Fruit fly (Drosophila melanogaster) whole organism, embryonic: ENCODE measurements around the gene CG9518.
A peak's percentile ranks its signal among the peaks of the same experiment; 100 is the strongest.

Source experiments
- CG11093 ChIP-seq: fragments of 200-800 bp; sonication (Bioruptor generic); IDR thresholded peaks from 3 replicates; pipeline ENCODE4 v1.3.6; 2022; ENCODE audit warnings: missing biosample characterization, missing genetic modification characterization
- CG11560 ChIP-seq: fragments of 200-800 bp; sonication (Bioruptor generic); IDR thresholded peaks from 3 replicates; pipeline ENCODE4 v1.3.6; 2022; ENCODE audit warnings: missing biosample characterization, missing genetic modification characterization
- CG12769 ChIP-seq: fragments of 200-800 bp; sonication (Bioruptor generic); optimal IDR thresholded peaks from 2 replicates; lab custom pipeline; 2019; ENCODE audit warnings: missing biosample characterization, mild to moderate bottlenecking, missing genetic modification characterization, moderate library complexity
- CG15269 ChIP-seq: fragments of 200-800 bp; sonication (Bioruptor generic); optimal IDR thresholded peaks from 2 replicates; lab custom pipeline; 2018; ENCODE audit warnings: missing biosample characterization, mild to moderate bottlenecking, missing genetic modification characterization, moderate library complexity
- CG1792 ChIP-seq: fragments of 200-800 bp; sonication (Bioruptor generic); optimal IDR thresholded peaks from 2 replicates; lab custom pipeline; 2016; ENCODE audit warnings: missing biosample characterization, missing genetic modification characterization
- CG2116 ChIP-seq: fragments of 200-800 bp; sonication (Bioruptor generic); optimal IDR thresholded peaks from 3 replicates; lab custom pipeline; 2018; ENCODE audit warnings: missing biosample characterization, mild to moderate bottlenecking, missing genetic modification characterization
- CG2120 ChIP-seq: fragments of 200-800 bp; sonication (Bioruptor generic); optimal IDR thresholded peaks from 3 replicates; lab custom pipeline; 2016; ENCODE audit warnings: missing biosample characterization, missing genetic modification characterization
- CG2129 ChIP-seq: fragments of 200-800 bp; sonication (Bioruptor generic); IDR thresholded peaks from 2 replicates; pipeline ENCODE4 v1.3.6; 2022; ENCODE audit warnings: missing biosample characterization, missing genetic modification characterization; ENCODE audit not compliant: partially characterized antibody
- CG2202 ChIP-seq: fragments of 200-800 bp; sonication (Bioruptor generic); optimal IDR thresholded peaks from 2 replicates; lab custom pipeline; 2018; ENCODE audit warnings: missing biosample characterization, mild to moderate bottlenecking, missing genetic modification characterization
- CG30431 ChIP-seq: fragments of 200-800 bp; sonication (Bioruptor generic); optimal IDR thresholded peaks from 2 replicates; lab custom pipeline; 2017; ENCODE audit warnings: missing biosample characterization, missing genetic modification characterization
- CG4424 ChIP-seq: fragments of 200-800 bp; sonication (Bioruptor generic); optimal IDR thresholded peaks from 3 replicates; lab custom pipeline; 2016; ENCODE audit warnings: missing biosample characterization, missing genetic modification characterization
- CG6272 ChIP-seq: fragments of 200-800 bp; sonication (Bioruptor generic); IDR thresholded peaks from 2 replicates; pipeline ENCODE4 v1.3.6; 2022; ENCODE audit warnings: missing biosample characterization, missing genetic modification characterization
- CG7839 ChIP-seq: fragments of 200-800 bp; sonication (Bioruptor generic); optimal IDR thresholded peaks from 3 replicates; lab custom pipeline; 2018; ENCODE audit warnings: missing biosample characterization, mild to moderate bottlenecking, missing genetic modification characterization, moderate library complexity
- CG8281 ChIP-seq: fragments of 200-800 bp; sonication (Bioruptor generic); optimal IDR thresholded peaks from 2 replicates; lab custom pipeline; 2018; ENCODE audit warnings: missing biosample characterization, mild to moderate bottlenecking, missing genetic modification characterization, moderate library complexity
- CkIIα-i1 ChIP-seq: fragments of 200-800 bp; sonication (Bioruptor generic); IDR thresholded peaks from 2 replicates; pipeline ENCODE4 v1.3.6; 2022; ENCODE audit warnings: missing biosample characterization, missing genetic modification characterization
- D19A ChIP-seq: fragments of 200-800 bp; optimal IDR thresholded peaks from 3 replicates; lab custom pipeline; 2019; ENCODE audit warnings: missing biosample characterization, mild to moderate bottlenecking, missing genetic modification characterization, moderate library complexity
- Dfd ChIP-seq, 2 experiments: fragments of >200 bp; optimal IDR thresholded peaks; 2 replicates each; lab custom pipeline; 2017; ENCODE audit warnings: missing biosample characterization in 2 of 2, missing genetic modification characterization in 2 of 2
- Dip2 ChIP-seq: fragments of 200-800 bp; sonication (Bioruptor generic); IDR thresholded peaks from 2 replicates; pipeline ENCODE4 v1.3.6; 2022; ENCODE audit warnings: missing biosample characterization, missing genetic modification characterization
- Doc3 ChIP-seq: fragments of 200-800 bp; sonication (Bioruptor generic); IDR thresholded peaks from 3 replicates; pipeline ENCODE4 v1.3.6; 2022; ENCODE audit warnings: missing biosample characterization, missing genetic modification characterization; ENCODE audit not compliant: partially characterized antibody
- Dp ChIP-seq: fragments of 200-800 bp; sonication (Bioruptor generic); optimal IDR thresholded peaks from 2 replicates; lab custom pipeline; 2018; ENCODE audit warnings: missing biosample characterization, mild to moderate bottlenecking, missing genetic modification characterization, moderate library complexity
- E2f2 ChIP-seq: fragments of 200-800 bp; sonication (Bioruptor generic); IDR thresholded peaks from 2 replicates; pipeline ENCODE4 v1.3.6; 2022; ENCODE audit warnings: missing biosample characterization, missing genetic modification characterization
- Mes4 ChIP-seq: fragments of 200-800 bp; sonication (Bioruptor generic); optimal IDR thresholded peaks from 2 replicates; lab custom pipeline; 2016; ENCODE audit warnings: missing biosample characterization, missing genetic modification characterization
- Opbp ChIP-seq: fragments of 200-800 bp; sonication (Bioruptor generic); IDR thresholded peaks from 3 replicates; pipeline ENCODE4 v1.3.6; 2022; ENCODE audit warnings: missing biosample characterization, missing genetic modification characterization; ENCODE audit not compliant: partially characterized antibody
- Tbp ChIP-seq: fragments of >200 bp; optimal IDR thresholded peaks from 2 replicates; lab custom pipeline; 2018; ENCODE audit warnings: missing biosample characterization, missing genetic modification characterization
- bab2 ChIP-seq: fragments of 200-800 bp; sonication (Bioruptor generic); optimal IDR thresholded peaks from 2 replicates; lab custom pipeline; 2016; ENCODE audit warnings: missing biosample characterization, missing genetic modification characterization
- bsh ChIP-seq, 2 experiments: fragments of 200-800 bp; sonication (Bioruptor generic); optimal IDR thresholded peaks; 2 replicates each; lab custom pipeline; 2017 to 2018; ENCODE audit warnings: mild to moderate bottlenecking in 2 of 2, missing biosample characterization in 2 of 2, missing genetic modification characterization in 2 of 2, moderate library complexity in 1 of 2
- chif ChIP-seq, 2 experiments: fragments of 200-800 bp; sonication (Bioruptor generic); optimal IDR thresholded peaks; 3 replicates each; lab custom pipeline; 2016; ENCODE audit warnings: missing biosample characterization in 2 of 2, missing genetic modification characterization in 2 of 2
- chinmo ChIP-seq: fragments of 200-800 bp; sonication (Bioruptor generic); IDR thresholded peaks from 4 replicates; pipeline ENCODE4 v1.3.6; 2022; ENCODE audit warnings: missing biosample characterization, missing genetic modification characterization; ENCODE audit not compliant: partially characterized antibody
- croc ChIP-seq: fragments of 200-800 bp; sonication (Bioruptor generic); conservative IDR thresholded peaks from 3 replicates; pipeline ENCODE4 v1.3.6; 2022; ENCODE audit warnings: missing biosample characterization, missing genetic modification characterization
- ewg ChIP-seq: fragments of 200-800 bp; sonication (Bioruptor generic); optimal IDR thresholded peaks from 3 replicates; lab custom pipeline; 2017; ENCODE audit warnings: mild to moderate bottlenecking, missing biosample characterization, missing genetic modification reagents, missing genetic modification characterization
- fd102C ChIP-seq: fragments of 200-800 bp; sonication (Bioruptor generic); optimal IDR thresholded peaks from 2 replicates; lab custom pipeline; 2018; ENCODE audit warnings: missing biosample characterization, mild to moderate bottlenecking, missing genetic modification characterization, moderate library complexity
- fd3F ChIP-seq: fragments of 200-800 bp; sonication (Bioruptor generic); optimal IDR thresholded peaks from 2 replicates; lab custom pipeline; 2018; ENCODE audit warnings: missing biosample characterization, mild to moderate bottlenecking, missing genetic modification characterization, moderate library complexity
- gem ChIP-seq: fragments of 200-800 bp; sonication (Bioruptor generic); optimal IDR thresholded peaks from 2 replicates; lab custom pipeline; 2019; ENCODE audit warnings: missing biosample characterization, mild to moderate bottlenecking, missing genetic modification characterization, moderate library complexity
- grn ChIP-seq: fragments of 200-800 bp; sonication (Bioruptor generic); optimal IDR thresholded peaks from 3 replicates; lab custom pipeline; 2017; ENCODE audit warnings: missing biosample characterization, missing genetic modification characterization
- ham ChIP-seq: fragments of 200-800 bp; sonication (Bioruptor generic); IDR thresholded peaks from 2 replicates; pipeline ENCODE4 v1.3.6; 2022; ENCODE audit warnings: missing biosample characterization, missing genetic modification characterization
- kah ChIP-seq: fragments of 200-800 bp; sonication (Bioruptor generic); optimal IDR thresholded peaks from 2 replicates; lab custom pipeline; 2018; ENCODE audit warnings: missing biosample characterization, mild to moderate bottlenecking, missing genetic modification characterization
- lbe ChIP-seq: fragments of 200-800 bp; sonication (Bioruptor generic); optimal IDR thresholded peaks from 2 replicates; lab custom pipeline; 2016; ENCODE audit warnings: missing biosample characterization, mild to moderate bottlenecking, missing genetic modification characterization
- mirr ChIP-seq: fragments of 200-800 bp; sonication (Bioruptor generic); optimal IDR thresholded peaks from 3 replicates; lab custom pipeline; 2018; ENCODE audit warnings: missing biosample characterization, mild to moderate bottlenecking, missing genetic modification characterization
- nom ChIP-seq: fragments of 200-800 bp; sonication (Bioruptor generic); optimal IDR thresholded peaks from 2 replicates; lab custom pipeline; 2017; ENCODE audit warnings: missing biosample characterization, missing genetic modification characterization, mild to moderate bottlenecking, moderate library complexity, missing genetic modification reagents
- phol ChIP-seq: fragments of 200-800 bp; sonication (Bioruptor generic); optimal IDR thresholded peaks from 3 replicates; lab custom pipeline; 2018; ENCODE audit warnings: missing biosample characterization, mild to moderate bottlenecking, missing genetic modification characterization, moderate library complexity
- pita ChIP-seq: fragments of 200-800 bp; sonication (Bioruptor generic); optimal IDR thresholded peaks from 2 replicates; lab custom pipeline; 2017; ENCODE audit warnings: missing biosample characterization, mild to moderate bottlenecking, missing genetic modification characterization
- row ChIP-seq: fragments of 200-800 bp; sonication (Bioruptor generic); IDR thresholded peaks from 3 replicates; pipeline ENCODE4 v1.3.6; 2022; ENCODE audit warnings: missing biosample characterization, missing genetic modification characterization
- sisA ChIP-seq: fragments of 200-800 bp; sonication (Bioruptor generic); IDR thresholded peaks from 2 replicates; pipeline ENCODE4 v1.3.6; 2022; ENCODE audit warnings: missing biosample characterization, missing genetic modification characterization
- stwl ChIP-seq: fragments of 200-800 bp; sonication (Bioruptor generic); optimal IDR thresholded peaks from 3 replicates; lab custom pipeline; 2018; ENCODE audit warnings: missing biosample characterization, mild to moderate bottlenecking, missing genetic modification characterization, moderate library complexity
- zf30C ChIP-seq: fragments of 200-800 bp; sonication (Bioruptor generic); optimal IDR thresholded peaks from 3 replicates; lab custom pipeline; 2018; ENCODE audit warnings: missing biosample characterization, mild to moderate bottlenecking, missing genetic modification characterization

Gene CG9518

DNA sequence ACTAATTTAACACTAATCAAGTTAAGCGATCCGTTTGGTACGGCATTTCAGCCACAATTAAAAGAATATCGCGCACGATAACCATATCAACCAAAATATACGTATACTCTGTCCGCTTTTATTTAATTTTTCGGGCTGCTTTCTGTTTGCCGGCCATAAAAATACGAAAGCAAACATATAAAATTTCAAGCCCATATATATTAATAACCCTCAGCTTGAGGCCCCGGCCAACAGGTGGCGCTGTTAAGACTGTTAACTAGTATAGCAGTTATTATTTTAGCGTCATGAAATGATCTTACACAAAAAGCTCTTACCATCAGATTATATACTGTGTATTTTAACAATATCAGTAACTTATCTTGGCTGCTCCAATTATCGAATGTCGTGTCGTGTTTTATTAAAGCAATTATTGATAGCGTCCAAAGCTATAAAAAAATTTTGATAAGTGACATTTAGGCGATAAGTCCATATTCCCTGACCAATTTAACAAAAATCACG, 47.8 kb upstream of the CG9518 start, which contains the start of gene Eo (continued):
- TF ChIP-seq Doc3 (GFP tag; lab: Robert Waterston, UW) (no peak), CG11560 (tag; lab: Robert Waterston, UW) (no peak), stwl (peak; percentile 21), grn (GFP tag; lab: Kevin White, UChicago) (peak; percentile 53), fd102C (no peak), zf30C (no peak), CG12769 (no peak), fd3F (GFP tag; lab: Kevin White, UChicago) (no peak), nom (GFP tag; lab: Kevin White, UChicago) (no peak), ham (GFP tag; lab: Robert Waterston, UW) (no peak), pita (GFP tag; lab: Kevin White, UChicago) (peak; percentile 23), CG2202 (tag; lab: Kevin White, UChicago) (no peak), chif (GFP tag; optimal IDR thresholded peaks at IDR 0.05; lab: Kevin White, UChicago) (no peak), phol (tag; lab: Kevin White, UChicago) (peak; percentile 1), row (GFP tag; lab: Robert Waterston, UW) (no peak), CG30431 (GFP tag; lab: Kevin White, UChicago) (no peak), CG2116 (no peak), bsh (GFP tag; optimal IDR thresholded peaks at IDR 0.05; lab: Kevin White, UChicago) (peak in 1 of 2 experiments; percentile 6), lbe (no peak), bab2 (GFP tag; lab: Kevin White, UChicago) (no peak), CG15269 (tag; lab: Kevin White, UChicago) (peak; percentile 20), CG2129 (GFP tag; lab: Robert Waterston, UW) (no peak), ewg (GFP tag; lab: Kevin White, UChicago) (no peak), D19A (tag; lab: Kevin White, UChicago) (peak; percentile 3), CG8281 (tag; lab: Kevin White, UChicago) (no peak), chinmo (GFP tag; lab: Robert Waterston, UW) (0 out of 4 replicates have a peak, but pooled peaks have one; percentile 11), kah (GFP tag; lab: Kevin White, UChicago) (no peak), Dfd (GFP tag; optimal IDR thresholded peaks at IDR 0.05; lab: Kevin White, UChicago) (no peak), Mes4 (GFP tag; lab: Kevin White, UChicago) (no peak), CG2120 (GFP tag; lab: Kevin White, UChicago) (no peak), sisA (GFP tag; lab: Robert Waterston, UW) (no peak), CG4424 (GFP tag; lab: Kevin White, UChicago) (no peak), Opbp (no peak), CG1792 (GFP tag; lab: Kevin White, UChicago) (no peak), Tbp (GFP tag; lab: Kevin White, UChicago) (no peak), CG6272 (GFP tag; lab: Robert Waterston, UW) (no peak)

DNA sequence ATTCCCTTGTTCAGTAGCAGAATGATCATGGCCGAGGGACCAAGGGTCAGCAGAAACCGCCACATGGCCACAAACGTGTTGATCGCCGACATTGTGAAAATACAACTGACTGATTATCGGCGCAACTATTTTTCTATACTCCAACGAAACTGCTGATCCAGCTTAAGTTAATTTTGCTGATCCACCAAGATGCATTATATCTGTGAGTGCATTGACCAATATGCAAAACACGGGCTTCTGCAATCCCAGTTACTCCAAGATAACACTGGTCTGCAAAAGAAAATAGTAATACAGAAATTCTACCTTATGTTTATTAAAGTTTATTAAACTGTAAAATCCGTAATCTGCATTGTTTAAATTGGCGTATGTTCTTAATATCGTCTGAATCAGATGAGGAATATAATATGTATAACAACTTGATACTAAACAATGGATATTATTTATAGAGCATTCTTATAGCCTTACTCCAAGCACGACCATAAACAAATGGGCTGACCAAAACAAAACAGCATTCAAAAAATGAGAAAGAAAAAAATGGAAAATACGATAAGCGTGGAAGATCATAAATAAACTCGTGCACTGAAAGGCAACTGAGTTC, 42.8 kb upstream of the CG9518 start, which contains the start of gene CG12398:
Gene CG12398, minus strand, starts transcription at position 107 of the 598 bp plus-strand sequence.
- no peak for TF ChIP-seq pita (GFP tag; lab: Kevin White, UChicago)
- TF ChIP-seq gem (tag; lab: Kevin White, UChicago), result no peak
- no peak for TF ChIP-seq CG7839 (tag; lab: Kevin White, UChicago)
- TF ChIP-seq croc, result no peak
- no peak for TF ChIP-seq CkIIα-i1
- TF ChIP-seq mirr (GFP tag; lab: Kevin White, UChicago), result no peak
- no peak for TF ChIP-seq Dip2 (GFP tag; lab: Robert Waterston, UW)
- TF ChIP-seq zf30C, result no peak
- no peak for TF ChIP-seq CG11093 (GFP tag; lab: Robert Waterston, UW)
- TF ChIP-seq stwl, result no peak
- TF ChIP-seq E2f2 (GFP tag; lab: Robert Waterston, UW), result no peak
- no peak for TF ChIP-seq Dp (GFP tag; lab: Kevin White, UChicago)
